Fruit fly (Drosophila melanogaster) whole organism, embryonic: ENCODE data around the gene sol.
A peak's percentile ranks its signal among the peaks of the same experiment; 100 is the strongest.

Experiments
- Ada2b ChIP-seq: fragments of 200-800 bp; sonication (Bioruptor generic); IDR thresholded peaks from 2 replicates; pipeline ENCODE4 v1.3.6; 2022; ENCODE audit warnings: missing biosample characterization, missing genetic modification characterization
- Adf1 ChIP-seq: fragments of 200-800 bp; sonication (Bioruptor generic); IDR thresholded peaks from 2 replicates; pipeline ENCODE4 v1.3.6; 2022; ENCODE audit warnings: missing biosample characterization, missing genetic modification characterization
- CG10209 ChIP-seq: fragments of 200-800 bp; sonication (Bioruptor generic); optimal IDR thresholded peaks from 3 replicates; lab custom pipeline; 2017; ENCODE audit warnings: missing biosample characterization, mild to moderate bottlenecking, missing genetic modification characterization, missing genetic modification reagents
- CG10431 ChIP-seq: fragments of 200-800 bp; sonication (Bioruptor generic); optimal IDR thresholded peaks from 3 replicates; lab custom pipeline; 2018; ENCODE audit warnings: missing biosample characterization, mild to moderate bottlenecking, missing genetic modification characterization
- CG10543 ChIP-seq: fragments of 200-800 bp; sonication (Bioruptor generic); optimal IDR thresholded peaks from 3 replicates; lab custom pipeline; 2017; ENCODE audit warnings: missing biosample characterization, mild to moderate bottlenecking, missing genetic modification characterization, moderate library complexity
- CG11398 ChIP-seq: fragments of 200-800 bp; sonication (Bioruptor generic); optimal IDR thresholded peaks from 2 replicates; lab custom pipeline; 2016; ENCODE audit warnings: missing biosample characterization, missing genetic modification characterization
- CG11504 ChIP-seq: fragments of 200-800 bp; sonication (Bioruptor generic); optimal IDR thresholded peaks from 3 replicates; lab custom pipeline; 2019; ENCODE audit warnings: missing biosample characterization, mild to moderate bottlenecking, missing genetic modification characterization, moderate library complexity
- CG12659 ChIP-seq: fragments of 200-800 bp; sonication (Bioruptor generic); optimal IDR thresholded peaks from 3 replicates; lab custom pipeline; 2017; ENCODE audit warnings: mild to moderate bottlenecking, missing biosample characterization, missing genetic modification reagents, missing genetic modification characterization
- CG14441 ChIP-seq: fragments of 200-800 bp; sonication (Bioruptor generic); IDR thresholded peaks from 2 replicates; pipeline ENCODE4 v1.3.6; 2022; ENCODE audit warnings: missing biosample characterization, missing genetic modification characterization
- CG14710 ChIP-seq: fragments of 200-800 bp; sonication (Bioruptor generic); optimal IDR thresholded peaks from 3 replicates; lab custom pipeline; 2019; ENCODE audit warnings: missing biosample characterization, mild to moderate bottlenecking, missing genetic modification characterization, moderate library complexity
- CG15479 ChIP-seq: fragments of 200-800 bp; sonication (Bioruptor generic); optimal IDR thresholded peaks from 3 replicates; lab custom pipeline; 2019; ENCODE audit warnings: missing biosample characterization, mild to moderate bottlenecking, missing genetic modification characterization, moderate library complexity
- CG1602 ChIP-seq: fragments of 200-800 bp; sonication (Bioruptor generic); optimal IDR thresholded peaks from 3 replicates; lab custom pipeline; 2016; ENCODE audit warnings: missing biosample characterization, missing genetic modification characterization
- CG1603 ChIP-seq: fragments of 200-800 bp; sonication (Bioruptor generic); optimal IDR thresholded peaks from 2 replicates; lab custom pipeline; 2019; ENCODE audit warnings: missing biosample characterization, mild to moderate bottlenecking, missing genetic modification characterization, moderate library complexity
- CG17361 ChIP-seq: fragments of 200-800 bp; sonication (Bioruptor generic); IDR thresholded peaks from 3 replicates; pipeline ENCODE4 v1.3.6; 2022; ENCODE audit warnings: missing biosample characterization, missing genetic modification characterization
- CG17912 ChIP-seq: fragments of 200-800 bp; sonication (Bioruptor generic); optimal IDR thresholded peaks from 2 replicates; lab custom pipeline; 2018; ENCODE audit warnings: missing biosample characterization, mild to moderate bottlenecking, missing genetic modification characterization
- CG2678 ChIP-seq: fragments of 200-800 bp; sonication (Bioruptor generic); optimal IDR thresholded peaks from 3 replicates; lab custom pipeline; 2019; ENCODE audit warnings: missing biosample characterization, mild to moderate bottlenecking, missing genetic modification characterization, moderate library complexity
- CG3847 ChIP-seq: fragments of 200-800 bp; sonication (Bioruptor generic); IDR thresholded peaks from 2 replicates; pipeline ENCODE4 v1.3.6; 2022; ENCODE audit warnings: missing biosample characterization, missing genetic modification characterization
- CG4404 ChIP-seq: fragments of 200-800 bp; sonication (Bioruptor generic); IDR thresholded peaks from 2 replicates; pipeline ENCODE4 v1.3.6; 2022; ENCODE audit warnings: missing biosample characterization, missing genetic modification characterization
- CG4617 ChIP-seq: fragments of 200-800 bp; sonication (Bioruptor generic); optimal IDR thresholded peaks from 3 replicates; lab custom pipeline; 2016; ENCODE audit warnings: missing biosample characterization, missing genetic modification characterization, borderline replicate concordance
- CG4707 ChIP-seq: fragments of 200-800 bp; sonication (Bioruptor generic); optimal IDR thresholded peaks from 2 replicates; lab custom pipeline; 2018; ENCODE audit warnings: missing biosample characterization, mild to moderate bottlenecking, missing genetic modification characterization, moderate library complexity
- CG4854 ChIP-seq: fragments of 200-800 bp; sonication (Bioruptor generic); optimal IDR thresholded peaks from 2 replicates; lab custom pipeline; 2016; ENCODE audit warnings: missing biosample characterization, missing genetic modification characterization, inconsistent platforms
- CG5180 ChIP-seq: fragments of 200-800 bp; sonication (Bioruptor generic); optimal IDR thresholded peaks from 3 replicates; lab custom pipeline; 2017; ENCODE audit warnings: missing biosample characterization, missing genetic modification characterization, mild to moderate bottlenecking, moderate library complexity, missing genetic modification reagents
- CG5245 ChIP-seq: fragments of 200-800 bp; sonication (Bioruptor generic); optimal IDR thresholded peaks from 3 replicates; lab custom pipeline; 2016; ENCODE audit warnings: missing biosample characterization, missing genetic modification characterization
- CG6654 ChIP-seq: fragments of 200-800 bp; sonication (Bioruptor generic); optimal IDR thresholded peaks from 2 replicates; lab custom pipeline; 2017; ENCODE audit warnings: missing biosample characterization, mild to moderate bottlenecking, missing genetic modification characterization
- CG6765 ChIP-seq: fragments of 200-800 bp; sonication (Bioruptor generic); optimal IDR thresholded peaks from 3 replicates; lab custom pipeline; 2017; ENCODE audit warnings: missing biosample characterization, mild to moderate bottlenecking, missing genetic modification characterization
- CG6791 ChIP-seq: fragments of 200-800 bp; sonication (Bioruptor generic); IDR thresholded peaks from 3 replicates; pipeline ENCODE4 v1.3.6; 2022; ENCODE audit warnings: missing biosample characterization, missing genetic modification characterization; ENCODE audit not compliant: partially characterized antibody
- CG7928 ChIP-seq: fragments of 200-800 bp; sonication (Bioruptor generic); optimal IDR thresholded peaks from 2 replicates; lab custom pipeline; 2017; ENCODE audit warnings: missing biosample characterization, mild to moderate bottlenecking, missing genetic modification characterization
- CG8944 ChIP-seq: fragments of 200-800 bp; sonication (Bioruptor generic); optimal IDR thresholded peaks from 3 replicates; lab custom pipeline; 2016; ENCODE audit warnings: missing biosample characterization, missing genetic modification characterization
- CG9876 ChIP-seq: fragments of 200-800 bp; sonication (Bioruptor generic); optimal IDR thresholded peaks from 2 replicates; lab custom pipeline; 2016; ENCODE audit warnings: missing biosample characterization, missing genetic modification characterization
- Hr78 ChIP-seq, 2 experiments: fragments of 200-800 bp in 1 of 2; fragments of >200 bp in 1 of 2; sonication (Bioruptor generic) in 1 of 2; optimal IDR thresholded peaks; 2 replicates each; lab custom pipeline; 2017 to 2019; ENCODE audit warnings: missing biosample characterization in 2 of 2, missing genetic modification characterization in 2 of 2, mild to moderate bottlenecking in 1 of 2, moderate library complexity in 1 of 2
- MBD-R2 ChIP-seq: fragments of 200-800 bp; sonication (Bioruptor generic); IDR thresholded peaks from 2 replicates; pipeline ENCODE4 v1.3.6; 2022; ENCODE audit warnings: missing biosample characterization, missing genetic modification characterization
- Mrtf ChIP-seq: fragments of 200-800 bp; sonication (Bioruptor generic); IDR thresholded peaks from 3 replicates; pipeline ENCODE4 v1.3.6; 2022; ENCODE audit warnings: missing biosample characterization, missing genetic modification characterization
- Neu2 ChIP-seq: fragments of 200-800 bp; sonication (Bioruptor generic); optimal IDR thresholded peaks from 3 replicates; lab custom pipeline; 2016; ENCODE audit warnings: missing biosample characterization, missing genetic modification characterization, borderline replicate concordance
- Sry-β ChIP-seq: fragments of 200-800 bp; sonication (Bioruptor generic); optimal IDR thresholded peaks from 2 replicates; lab custom pipeline; 2018; ENCODE audit warnings: missing biosample characterization, mild to moderate bottlenecking, missing genetic modification characterization, moderate library complexity
- Ssrp ChIP-seq: fragments of 200-800 bp; sonication (Bioruptor generic); optimal IDR thresholded peaks from 2 replicates; lab custom pipeline; 2018; ENCODE audit warnings: missing biosample characterization, mild to moderate bottlenecking, missing genetic modification characterization, moderate library complexity
- Tbp ChIP-seq: fragments of >200 bp; optimal IDR thresholded peaks from 2 replicates; lab custom pipeline; 2018; ENCODE audit warnings: missing biosample characterization, missing genetic modification characterization
- Xbp1 ChIP-seq: fragments of 200-800 bp; sonication (Bioruptor generic); optimal IDR thresholded peaks from 3 replicates; lab custom pipeline; 2016; ENCODE audit warnings: missing biosample characterization, mild to moderate bottlenecking, missing genetic modification characterization
- cad ChIP-seq: fragments of >200 bp; optimal IDR thresholded peaks from 2 replicates; lab custom pipeline; 2017; ENCODE audit warnings: missing biosample characterization, missing genetic modification characterization
- cg ChIP-seq: fragments of 200-800 bp; sonication (Bioruptor generic); optimal IDR thresholded peaks from 3 replicates; lab custom pipeline; 2019; ENCODE audit warnings: missing biosample characterization, mild to moderate bottlenecking, missing genetic modification characterization, moderate library complexity
- crp ChIP-seq, 2 experiments: fragments of 200-800 bp; sonication (Bioruptor generic); optimal IDR thresholded peaks; 2 replicates in 1 of 2; 3 replicates in 1 of 2; lab custom pipeline; 2017; ENCODE audit warnings: missing biosample characterization in 2 of 2, missing genetic modification characterization in 2 of 2, mild to moderate bottlenecking in 1 of 2, moderate library complexity in 1 of 2
- exex ChIP-seq: fragments of 200-800 bp; sonication (Bioruptor generic); optimal IDR thresholded peaks from 4 replicates; lab custom pipeline; 2018; ENCODE audit warnings: missing biosample characterization, mild to moderate bottlenecking, missing genetic modification characterization, moderate library complexity
- fd3F ChIP-seq: fragments of 200-800 bp; sonication (Bioruptor generic); optimal IDR thresholded peaks from 2 replicates; lab custom pipeline; 2018; ENCODE audit warnings: missing biosample characterization, mild to moderate bottlenecking, missing genetic modification characterization, moderate library complexity
- gem ChIP-seq: fragments of 200-800 bp; sonication (Bioruptor generic); optimal IDR thresholded peaks from 2 replicates; lab custom pipeline; 2019; ENCODE audit warnings: missing biosample characterization, mild to moderate bottlenecking, missing genetic modification characterization, moderate library complexity
- jigr1 ChIP-seq: fragments of 200-800 bp; sonication (Bioruptor generic); IDR thresholded peaks from 3 replicates; pipeline ENCODE4 v1.3.6; 2022; ENCODE audit warnings: missing biosample characterization, missing genetic modification characterization
- nom ChIP-seq: fragments of 200-800 bp; sonication (Bioruptor generic); optimal IDR thresholded peaks from 2 replicates; lab custom pipeline; 2017; ENCODE audit warnings: missing biosample characterization, missing genetic modification characterization, mild to moderate bottlenecking, moderate library complexity, missing genetic modification reagents
- odd ChIP-seq: fragments of 200-800 bp; sonication (Bioruptor generic); optimal IDR thresholded peaks from 2 replicates; lab custom pipeline; 2017; ENCODE audit warnings: missing biosample characterization, mild to moderate bottlenecking, missing genetic modification characterization
- schlank ChIP-seq: fragments of 200-800 bp; sonication (Bioruptor generic); optimal IDR thresholded peaks from 2 replicates; lab custom pipeline; 2018; ENCODE audit warnings: missing biosample characterization, mild to moderate bottlenecking, missing genetic modification characterization
- stwl ChIP-seq: fragments of 200-800 bp; sonication (Bioruptor generic); optimal IDR thresholded peaks from 3 replicates; lab custom pipeline; 2018; ENCODE audit warnings: missing biosample characterization, mild to moderate bottlenecking, missing genetic modification characterization, moderate library complexity

Gene sol

DNA sequence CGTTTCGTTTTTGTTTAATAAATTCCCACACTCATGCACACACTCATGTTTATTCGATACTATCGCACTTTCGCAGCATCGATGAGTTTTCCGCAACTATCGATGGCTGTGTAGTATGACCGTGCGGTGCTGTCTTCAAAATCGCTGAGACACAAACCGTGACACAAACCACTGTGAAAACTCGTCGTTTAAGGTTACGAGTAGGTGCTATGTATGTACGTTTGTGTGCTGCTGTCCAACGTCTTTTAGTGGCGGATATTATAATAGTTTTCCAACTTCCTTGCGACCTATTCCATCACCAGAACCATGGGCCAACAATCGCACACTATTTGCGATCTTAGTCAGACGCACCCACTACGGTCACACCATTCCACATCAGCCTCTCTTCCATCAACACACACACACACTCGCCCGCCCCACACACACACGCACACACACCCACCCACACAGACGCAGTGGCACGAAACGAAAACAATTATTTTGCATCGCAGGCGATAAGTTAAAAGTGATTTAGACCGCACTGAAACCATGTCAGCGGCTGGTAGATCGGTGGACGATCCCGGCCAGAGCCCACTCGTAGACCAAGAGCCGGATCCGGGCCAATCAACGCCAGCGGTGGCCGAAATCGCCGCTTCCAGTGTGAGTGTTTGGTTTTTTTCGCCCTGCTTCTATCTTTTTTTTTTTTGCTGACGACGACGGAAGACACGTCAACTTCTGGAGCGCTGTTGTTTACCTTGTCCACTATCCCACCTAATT, 26.0 kb upstream of the sol start, which contains the start of the genes Dd and CG1486 (continued):
- TF ChIP-seq CG10543 (GFP tag; lab: Kevin White, UChicago) (peak; percentile 30), CG4617 (GFP tag; lab: Kevin White, UChicago) (peak; percentile 79), CG17912 (GFP tag; lab: Kevin White, UChicago) (no peak), CG15479 (GFP tag; lab: Kevin White, UChicago) (no peak), nom (GFP tag; lab: Kevin White, UChicago) (peak; percentile 21), schlank (tag; lab: Kevin White, UChicago) (no peak), Ssrp (tag; lab: Kevin White, UChicago) (no peak), MBD-R2 (GFP tag; lab: Robert Waterston, UW) (peak; percentile 48; the same call in 1 of the 2 replicates), CG5245 (no peak), stwl (tag; lab: Kevin White, UChicago) (peak; percentile 44), CG6791 (GFP tag; lab: Robert Waterston, UW) (peak; percentile 91), CG9876 (no peak), CG17361 (GFP tag; lab: Robert Waterston, UW) (no peak), Hr78 (GFP tag; optimal IDR thresholded peaks at IDR 0.05; lab: Kevin White, UChicago) (no peak), Neu2 (GFP tag; lab: Kevin White, UChicago) (no peak), odd (GFP tag; lab: Kevin White, UChicago) (no peak), cad (GFP tag; lab: Kevin White, UChicago) (no peak), Ada2b (GFP tag; lab: Robert Waterston, UW) (no peak), CG6654 (GFP tag; lab: Kevin White, UChicago) (no peak), CG11398 (GFP tag; lab: Kevin White, UChicago) (no peak), Tbp (no peak), gem (tag; lab: Kevin White, UChicago) (no peak), CG10431 (no peak), CG12659 (GFP tag; lab: Kevin White, UChicago) (peak; percentile 64), CG4854 (no peak), CG6765 (GFP tag; lab: Kevin White, UChicago) (no peak), CG14441 (GFP tag; lab: Robert Waterston, UW) (no peak), Xbp1 (GFP tag; lab: Kevin White, UChicago) (peak; percentile 29), crp (GFP tag; optimal IDR thresholded peaks at IDR 0.05; lab: Kevin White, UChicago) (peak in 1 of 2 experiments; percentile 14), cg (GFP tag; lab: Kevin White, UChicago) (peak; percentile 93), CG3847 (GFP tag; lab: Robert Waterston, UW) (peak; percentile 42; the same call in 1 of the 2 replicates), CG1602 (GFP tag; lab: Kevin White, UChicago) (no peak), Adf1 (no peak), CG14710 (tag; lab: Kevin White, UChicago) (peak; percentile 79), CG4404 (no peak), CG4707 (GFP tag; lab: Kevin White, UChicago) (no peak), Mrtf (no peak), CG11504 (tag; lab: Kevin White, UChicago) (no peak), fd3F (GFP tag; lab: Kevin White, UChicago) (no peak), Sry-β (GFP tag; lab: Kevin White, UChicago) (no peak), CG1603 (tag; lab: Kevin White, UChicago) (peak; percentile 79), CG2678 (tag; lab: Kevin White, UChicago) (no peak), CG5180 (no peak), exex (tag; lab: Kevin White, UChicago) (no peak), CG10209 (GFP tag; lab: Kevin White, UChicago) (no peak), CG7928 (GFP tag; lab: Kevin White, UChicago) (no peak), jigr1 (GFP tag; lab: Robert Waterston, UW) (no peak), CG8944 (no peak)
